Fruit fly (Drosophila melanogaster) whole organism, embryonic: ENCODE results near the gene Arpc2.
A peak's percentile ranks its signal among the peaks of the same experiment; 100 is the strongest.

Experiments used
- ATbp ChIP-seq: fragments of 200-800 bp; sonication (Bioruptor generic); optimal IDR thresholded peaks from 2 replicates; lab custom pipeline; 2017; ENCODE audit warnings: missing biosample characterization, mild to moderate bottlenecking, missing genetic modification characterization, missing genetic modification reagents
- Antp ChIP-seq: fragments of 200-800 bp; sonication (Bioruptor generic); optimal IDR thresholded peaks from 3 replicates; lab custom pipeline; 2016; ENCODE audit warnings: missing biosample characterization, missing genetic modification characterization
- Atf3 ChIP-seq: fragments of 200-800 bp; sonication (Bioruptor generic); optimal IDR thresholded peaks from 3 replicates; lab custom pipeline; 2016; ENCODE audit warnings: missing biosample characterization, missing genetic modification characterization
- Bdp1 ChIP-seq: fragments of 200-800 bp; sonication (Bioruptor generic); optimal IDR thresholded peaks from 3 replicates; lab custom pipeline; 2016; ENCODE audit warnings: missing biosample characterization, missing genetic modification characterization
- CG10654 ChIP-seq: fragments of 200-800 bp; sonication (Bioruptor generic); optimal IDR thresholded peaks from 2 replicates; lab custom pipeline; 2016; ENCODE audit warnings: missing biosample characterization, missing genetic modification characterization
- CG12219 ChIP-seq: fragments of 200-800 bp; sonication (Bioruptor generic); optimal IDR thresholded peaks from 3 replicates; lab custom pipeline; 2018; ENCODE audit warnings: missing biosample characterization, mild to moderate bottlenecking, missing genetic modification characterization
- CG12659 ChIP-seq: fragments of 200-800 bp; sonication (Bioruptor generic); optimal IDR thresholded peaks from 3 replicates; lab custom pipeline; 2017; ENCODE audit warnings: mild to moderate bottlenecking, missing biosample characterization, missing genetic modification reagents, missing genetic modification characterization
- CG13624 ChIP-seq: fragments of 200-800 bp; sonication (Bioruptor generic); optimal IDR thresholded peaks from 2 replicates; lab custom pipeline; 2016; ENCODE audit warnings: missing biosample characterization, missing genetic modification characterization
- CG14014 ChIP-seq: fragments of 200-800 bp; sonication (Bioruptor generic); IDR thresholded peaks from 2 replicates; pipeline ENCODE4 v1.3.6; 2022; ENCODE audit warnings: missing biosample characterization, missing genetic modification characterization
- CG14860 ChIP-seq: fragments of 200-800 bp; sonication (Bioruptor generic); IDR thresholded peaks from 3 replicates; pipeline ENCODE4 v1.3.6; 2022; ENCODE audit warnings: missing biosample characterization, missing genetic modification characterization; ENCODE audit not compliant: partially characterized antibody
- CG2202 ChIP-seq: fragments of 200-800 bp; sonication (Bioruptor generic); optimal IDR thresholded peaks from 2 replicates; lab custom pipeline; 2018; ENCODE audit warnings: missing biosample characterization, mild to moderate bottlenecking, missing genetic modification characterization
- CG30403 ChIP-seq: fragments of 200-800 bp; sonication (Bioruptor generic); optimal IDR thresholded peaks from 3 replicates; lab custom pipeline; 2016; ENCODE audit warnings: missing biosample characterization, missing genetic modification characterization
- CG3163 ChIP-seq: fragments of 200-800 bp; sonication (Bioruptor generic); optimal IDR thresholded peaks from 3 replicates; lab custom pipeline; 2016; ENCODE audit warnings: missing biosample characterization, missing genetic modification characterization
- CG4360 ChIP-seq: fragments of 200-800 bp; sonication (Bioruptor generic); IDR thresholded peaks from 2 replicates; pipeline ENCODE4 v1.3.6; 2022; ENCODE audit warnings: missing biosample characterization, missing genetic modification characterization
- CG5180 ChIP-seq: fragments of 200-800 bp; sonication (Bioruptor generic); optimal IDR thresholded peaks from 3 replicates; lab custom pipeline; 2017; ENCODE audit warnings: missing biosample characterization, missing genetic modification characterization, mild to moderate bottlenecking, moderate library complexity, missing genetic modification reagents
- CG7372 ChIP-seq: fragments of 200-800 bp; sonication (Bioruptor generic); IDR thresholded peaks from 2 replicates; pipeline ENCODE4 v1.3.6; 2022; ENCODE audit warnings: missing biosample characterization, missing genetic modification characterization
- Camta ChIP-seq: fragments of 200-800 bp; sonication (Bioruptor generic); optimal IDR thresholded peaks from 2 replicates; lab custom pipeline; 2016; ENCODE audit warnings: missing biosample characterization, missing genetic modification characterization
- D ChIP-seq, 2 experiments: fragments of 200-800 bp in 1 of 2; fragments of >200 bp in 1 of 2; sonication (Bioruptor generic) in 1 of 2; optimal IDR thresholded peaks; 2 replicates in 1 of 2; 3 replicates in 1 of 2; lab custom pipeline; 2017; ENCODE audit warnings: mild to moderate bottlenecking in 1 of 2, missing biosample characterization in 1 of 2, missing genetic modification characterization in 1 of 2, missing genetic modification reagents in 1 of 2
- Dek ChIP-seq: fragments of 200-800 bp; sonication (Bioruptor generic); optimal IDR thresholded peaks from 3 replicates; lab custom pipeline; 2019; ENCODE audit warnings: missing biosample characterization, mild to moderate bottlenecking, missing genetic modification characterization, moderate library complexity
- Elba2 ChIP-seq: fragments of 200-800 bp; sonication (Bioruptor generic); optimal IDR thresholded peaks from 3 replicates; lab custom pipeline; 2016; ENCODE audit warnings: missing biosample characterization, missing genetic modification characterization
- Ets97D ChIP-seq: fragments of 200-800 bp; sonication (Bioruptor generic); optimal IDR thresholded peaks from 3 replicates; lab custom pipeline; 2016; ENCODE audit warnings: missing biosample characterization, missing genetic modification characterization
- HLH4C ChIP-seq: fragments of 200-800 bp; sonication (Bioruptor generic); IDR thresholded peaks from 3 replicates; pipeline ENCODE4 v1.3.6; 2022; ENCODE audit warnings: missing biosample characterization, missing genetic modification characterization; ENCODE audit not compliant: partially characterized antibody
- Hmx ChIP-seq: fragments of 200-800 bp; sonication (Bioruptor generic); optimal IDR thresholded peaks from 2 replicates; lab custom pipeline; 2016; ENCODE audit warnings: missing biosample characterization, missing genetic modification characterization
- Kr ChIP-seq: fragments of 200-800 bp; sonication (Bioruptor generic); optimal IDR thresholded peaks from 2 replicates; lab custom pipeline; 2017; ENCODE audit warnings: missing biosample characterization, mild to moderate bottlenecking, missing genetic modification characterization
- Meics ChIP-seq: fragments of 200-800 bp; sonication (Bioruptor generic); optimal IDR thresholded peaks from 2 replicates; lab custom pipeline; 2017; ENCODE audit warnings: missing biosample characterization, mild to moderate bottlenecking, missing genetic modification characterization
- Mes4 ChIP-seq: fragments of 200-800 bp; sonication (Bioruptor generic); optimal IDR thresholded peaks from 2 replicates; lab custom pipeline; 2016; ENCODE audit warnings: missing biosample characterization, missing genetic modification characterization
- Mrtf ChIP-seq: fragments of 200-800 bp; sonication (Bioruptor generic); IDR thresholded peaks from 3 replicates; pipeline ENCODE4 v1.3.6; 2022; ENCODE audit warnings: missing biosample characterization, missing genetic modification characterization
- Oaz ChIP-seq: fragments of 200-800 bp; sonication (Bioruptor generic); IDR thresholded peaks from 2 replicates; pipeline ENCODE4 v1.3.6; 2022; ENCODE audit warnings: missing biosample characterization, missing genetic modification characterization
- Oli ChIP-seq: fragments of 200-800 bp; sonication (Bioruptor generic); optimal IDR thresholded peaks from 2 replicates; lab custom pipeline; 2018; ENCODE audit warnings: missing biosample characterization, mild to moderate bottlenecking, missing genetic modification characterization, moderate library complexity
- Optix ChIP-seq: fragments of 200-800 bp; sonication (Bioruptor generic); IDR thresholded peaks from 3 replicates; pipeline ENCODE4 v1.3.6; 2022; ENCODE audit warnings: missing biosample characterization, missing genetic modification characterization
- Ptx1 ChIP-seq: fragments of 200-800 bp; sonication (Bioruptor generic); IDR thresholded peaks from 2 replicates; pipeline ENCODE4 v1.3.6; 2022; ENCODE audit warnings: missing biosample characterization, missing genetic modification characterization
- Side ChIP-seq: fragments of 200-800 bp; sonication (Bioruptor generic); optimal IDR thresholded peaks from 2 replicates; lab custom pipeline; 2016; ENCODE audit warnings: missing biosample characterization, missing genetic modification characterization
- Sry-δ ChIP-seq: fragments of 200-800 bp; sonication (Bioruptor generic); optimal IDR thresholded peaks from 2 replicates; lab custom pipeline; 2016; ENCODE audit warnings: missing biosample characterization, missing genetic modification characterization
- Trl ChIP-seq, 3 experiments: fragments of >200 bp in 2 of 3; fragments of 200-800 bp in 1 of 3; sonication (Bioruptor generic) in 1 of 3; optimal IDR thresholded peaks; 2 replicates in 1 of 3; 3 replicates in 2 of 3; lab custom pipeline; 2016 to 2017; ENCODE audit warnings: missing biosample characterization in 1 of 3, missing genetic modification characterization in 1 of 3
- ara ChIP-seq: fragments of 200-800 bp; sonication (Bioruptor generic); IDR thresholded peaks from 2 replicates; pipeline ENCODE4 v1.3.6; 2022; ENCODE audit warnings: missing biosample characterization, missing genetic modification characterization
- ase ChIP-seq: fragments of 200-800 bp; sonication (Bioruptor generic); IDR thresholded peaks from 3 replicates; pipeline ENCODE4 v1.3.6; 2022; ENCODE audit warnings: missing biosample characterization, missing genetic modification characterization
- ash1 ChIP-seq: fragments of 200-800 bp; sonication (Bioruptor generic); optimal IDR thresholded peaks from 2 replicates; lab custom pipeline; 2018; ENCODE audit warnings: missing biosample characterization, mild to moderate bottlenecking, missing genetic modification characterization
- az2 ChIP-seq: fragments of 200-800 bp; sonication (Bioruptor generic); optimal IDR thresholded peaks from 3 replicates; lab custom pipeline; 2016; ENCODE audit warnings: missing biosample characterization, missing genetic modification characterization
- bbx ChIP-seq: fragments of 200-800 bp; sonication (Bioruptor generic); IDR thresholded peaks from 2 replicates; pipeline ENCODE4 v1.3.6; 2022; ENCODE audit warnings: missing biosample characterization, missing genetic modification characterization; ENCODE audit not compliant: partially characterized antibody
- cad ChIP-seq: fragments of >200 bp; optimal IDR thresholded peaks from 2 replicates; lab custom pipeline; 2017; ENCODE audit warnings: missing biosample characterization, missing genetic modification characterization
- cato ChIP-seq: fragments of 200-800 bp; sonication (Bioruptor generic); optimal IDR thresholded peaks from 2 replicates; lab custom pipeline; 2016; ENCODE audit warnings: missing biosample characterization, missing genetic modification characterization, borderline replicate concordance
- da ChIP-seq: fragments of 200-800 bp; sonication (Bioruptor generic); optimal IDR thresholded peaks from 2 replicates; lab custom pipeline; 2016; ENCODE audit warnings: missing biosample characterization, missing genetic modification characterization
- esg ChIP-seq: fragments of 200-800 bp; sonication (Bioruptor generic); conservative IDR thresholded peaks from 2 replicates; pipeline ENCODE4 v1.3.6; 2022; ENCODE audit warnings: missing biosample characterization, missing genetic modification characterization
- eyg ChIP-seq: fragments of 200-800 bp; sonication (Bioruptor generic); optimal IDR thresholded peaks from 3 replicates; lab custom pipeline; 2016; ENCODE audit warnings: missing biosample characterization, missing genetic modification characterization
- repo ChIP-seq: fragments of 200-800 bp; sonication (Bioruptor generic); optimal IDR thresholded peaks from 2 replicates; lab custom pipeline; 2016; ENCODE audit warnings: missing biosample characterization, missing genetic modification characterization
- ssp ChIP-seq: fragments of 200-800 bp; sonication (Bioruptor generic); IDR thresholded peaks from 2 replicates; pipeline ENCODE4 v1.3.6; 2022; ENCODE audit warnings: missing biosample characterization, missing genetic modification characterization
- sug ChIP-seq: fragments of 200-800 bp; optimal IDR thresholded peaks from 2 replicates; lab custom pipeline; 2019; ENCODE audit warnings: missing biosample characterization, mild to moderate bottlenecking, missing genetic modification characterization, moderate library complexity
- trem ChIP-seq: fragments of 200-800 bp; optimal IDR thresholded peaks from 3 replicates; lab custom pipeline; 2019; ENCODE audit warnings: missing biosample characterization, mild to moderate bottlenecking, missing genetic modification characterization, moderate library complexity
- wek ChIP-seq: fragments of 200-800 bp; sonication (Bioruptor generic); optimal IDR thresholded peaks from 3 replicates; lab custom pipeline; 2018; ENCODE audit warnings: missing biosample characterization, mild to moderate bottlenecking, missing genetic modification characterization, moderate library complexity
- wor ChIP-seq: fragments of 200-800 bp; sonication (Bioruptor generic); IDR thresholded peaks from 2 replicates; pipeline ENCODE4 v1.3.6; 2022; ENCODE audit warnings: missing biosample characterization, missing genetic modification characterization

The Arpc2 gene

dm6 chr2L:20414750-20415211, 2.1 kb upstream of the Arpc2 start, which contains the start of gene CG10947 (continued):
- TF ChIP-seq Sry-δ (GFP tag; lab: Kevin White, UChicago) (peak; percentile 65), ara (peak; percentile 62; the same call in 1 of the 2 replicates), cad (GFP tag; lab: Kevin White, UChicago) (no peak), Ets97D (GFP tag; lab: Kevin White, UChicago) (peak; percentile 57), CG10654 (GFP tag; lab: Kevin White, UChicago) (peak; percentile 30), CG14860 (GFP tag; lab: Robert Waterston, UW) (no peak), ase (GFP tag; lab: Robert Waterston, UW) (0 out of 3 replicates have a peak, but pooled peaks have one; percentile 14), CG7372 (GFP tag; lab: Robert Waterston, UW) (peak; percentile 43; the same call in 1 of the 2 replicates), Kr (GFP tag; lab: Kevin White, UChicago) (no peak), HLH4C (GFP tag; lab: Robert Waterston, UW) (peak; percentile 53), Oaz (no peak), CG4360 (GFP tag; lab: Robert Waterston, UW) (no peak), Trl (optimal IDR thresholded peaks at IDR 0.05; lab: Kevin White, UChicago) (no peak), Trl (GFP tag; optimal IDR thresholded peaks at IDR 0.05; lab: Kevin White, UChicago) (peak; percentile 77), CG12219 (GFP tag; lab: Kevin White, UChicago) (peak; percentile 39), esg (GFP tag; lab: Robert Waterston, UW) (no peak), Mrtf (peak; percentile 19; the same call in 1 of the 3 replicates), ssp (peak; percentile 33), Elba2 (GFP tag; lab: Kevin White, UChicago) (no peak), Dek (tag; lab: Kevin White, UChicago) (peak; percentile 52), CG2202 (tag; lab: Kevin White, UChicago) (peak; percentile 33), ATbp (GFP tag; lab: Kevin White, UChicago) (peak; percentile 36), CG12659 (GFP tag; lab: Kevin White, UChicago) (peak; percentile 70), Atf3 (GFP tag; lab: Kevin White, UChicago) (peak; percentile 65), Ptx1 (peak; percentile 56), Mes4 (GFP tag; lab: Kevin White, UChicago) (peak; percentile 60), D (optimal IDR thresholded peaks at IDR 0.05; lab: Kevin White, UChicago) (no peak), D (GFP tag; optimal IDR thresholded peaks at IDR 0.05; lab: Kevin White, UChicago) (peak; percentile 36), Camta (GFP tag; lab: Kevin White, UChicago) (peak; percentile 59), Hmx (GFP tag; lab: Kevin White, UChicago) (no peak), CG13624 (GFP tag; lab: Kevin White, UChicago) (peak; percentile 82), wor (GFP tag; lab: Robert Waterston, UW) (no peak), cato (peak; percentile 33), CG30403 (GFP tag; lab: Kevin White, UChicago) (peak; percentile 67), trem (tag; lab: Kevin White, UChicago) (peak; percentile 16), sug (peak; percentile 44), Meics (peak; percentile 67), az2 (peak; percentile 76), CG5180 (GFP tag; lab: Kevin White, UChicago) (peak; percentile 60), CG14014 (GFP tag; lab: Robert Waterston, UW) (peak; percentile 60; the same call in 1 of the 2 replicates), ash1 (no peak), da (GFP tag; lab: Kevin White, UChicago) (peak; percentile 69), Optix (GFP tag; lab: Robert Waterston, UW) (no peak), Side (GFP tag; lab: Kevin White, UChicago) (peak; percentile 60), Bdp1 (GFP tag; lab: Kevin White, UChicago) (peak; percentile 28), eyg (GFP tag; lab: Kevin White, UChicago) (peak; percentile 57), repo (GFP tag; lab: Kevin White, UChicago) (peak; percentile 68), bbx (GFP tag; lab: Robert Waterston, UW) (peak; percentile 73), Antp (peak; percentile 70), wek (GFP tag; lab: Kevin White, UChicago) (peak; percentile 48), Oli (tag; lab: Kevin White, UChicago) (peak; percentile 40), CG3163 (peak; percentile 51)
